Worm (Caenorhabditis elegans): ENCODE results near the gene irld-6.

DNA sequence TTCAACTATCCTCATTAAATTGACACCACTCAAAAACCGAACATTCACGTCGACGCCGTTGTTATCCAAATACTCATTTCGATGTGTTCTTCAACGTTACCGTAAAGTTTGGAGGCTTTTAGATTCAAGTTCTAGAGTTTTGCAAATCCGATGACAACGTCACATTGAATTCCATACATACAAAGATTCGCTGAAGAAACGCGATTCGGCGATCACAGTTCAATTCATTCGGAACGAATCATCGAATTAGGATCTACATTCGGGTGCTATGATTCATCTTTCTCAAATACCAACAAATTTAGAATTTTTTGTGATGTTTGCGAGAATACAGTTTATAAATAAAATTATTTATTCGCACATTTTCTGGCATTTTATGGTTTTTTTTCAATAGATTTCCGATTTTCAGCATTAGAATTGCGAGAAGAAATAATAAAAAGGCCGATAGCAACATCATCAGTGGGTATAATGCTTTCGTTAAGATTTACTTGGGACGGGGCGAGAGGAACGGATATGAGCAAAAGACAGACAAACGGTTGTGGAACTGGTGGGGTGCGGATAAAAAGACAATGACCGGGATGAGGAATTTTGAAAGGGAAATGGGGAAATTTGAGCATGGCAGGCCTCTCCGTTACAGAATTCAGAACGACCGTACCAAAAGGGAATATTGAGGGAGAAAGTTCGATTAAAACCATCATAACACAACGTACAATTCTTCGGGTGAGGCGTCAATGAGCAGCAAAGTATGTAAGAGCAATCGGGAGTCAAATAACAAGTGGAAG, 44.6 kb downstream of the irld-6 start:
- TF ChIP-seq nhr-12 (tag; optimal IDR thresholded peaks at IDR 0.05) (no peak), lin-39 (tag; optimal IDR thresholded peaks at IDR 0.05) (no peak), R02D3.7 (tag; optimal IDR thresholded peaks at IDR 0.05) (no peak), gmeb-1 (tag; optimal IDR thresholded peaks at IDR 0.05) (no peak), snpc-4 (tag; optimal IDR thresholded peaks at IDR 0.05) (no peak), skn-1 (tag; optimal IDR thresholded peaks at IDR 0.05) (no peak), nhr-237 (tag; optimal IDR thresholded peaks at IDR 0.05) (no peak), unc-62 (GFP tag; optimal IDR thresholded peaks at IDR 0.05) (no peak)

Data from whole organism, L2 larva.